Worm (Caenorhabditis elegans): Measurements from ENCODE around the gene F12E12.6.
A peak's percentile ranks its signal among the peaks of the same experiment; 100 is the strongest.

The F12E12.6 gene

ce11 chrII:3736893-3737375 is at the start of gene F12E12.6:
F12E12.6 (minus strand) TSS chrII:3736943.
- TF ChIP-seq lin-11 (tag; optimal IDR thresholded peaks at IDR 0.05) = no peak
- TF ChIP-seq pha-4 (tag; optimal IDR thresholded peaks at IDR 0.05) = no peak
- no peak for TF ChIP-seq ceh-6 (GFP tag; optimal IDR thresholded peaks at IDR 0.05)
- no peak for TF ChIP-seq tbx-2 (tag; optimal IDR thresholded peaks at IDR 0.05)
- TF ChIP-seq pag-3 (tag; optimal IDR thresholded peaks at IDR 0.05; ENCODE audit: borderline replicate concordance) = no peak
- no peak for TF ChIP-seq dve-1 (tag; optimal IDR thresholded peaks at IDR 0.05)
- no peak for TF ChIP-seq lim-6 (tag; optimal IDR thresholded peaks at IDR 0.05)
- TF ChIP-seq hlh-8 (tag; optimal IDR thresholded peaks at IDR 0.05) = no peak
- no peak for TF ChIP-seq hlh-6 (tag; optimal IDR thresholded peaks at IDR 0.05)
- no peak for TF ChIP-seq ahr-1 (tag; optimal IDR thresholded peaks at IDR 0.05)

DNA sequence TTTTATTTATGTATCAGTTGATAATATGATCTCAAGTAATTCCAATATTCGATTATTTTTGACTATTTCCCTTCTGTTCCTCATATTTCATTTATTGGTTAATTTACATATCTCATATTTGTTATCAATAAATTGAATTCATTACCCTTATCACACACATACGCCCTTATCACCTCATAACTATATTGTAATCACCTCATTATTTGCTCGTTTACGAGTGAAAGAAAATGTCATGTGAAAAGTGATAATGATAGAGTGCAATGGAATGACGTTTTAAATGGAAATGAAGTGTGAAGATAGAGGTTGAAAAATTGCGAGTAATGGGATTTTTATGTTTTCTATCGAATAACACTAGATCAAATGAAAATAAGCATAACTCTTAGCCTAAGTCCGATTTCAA is 49.8 kb upstream of the F12E12.6 start:
- TF ChIP-seq pqm-1 (tag; optimal IDR thresholded peaks at IDR 0.05) = peak; percentile 53
- TF ChIP-seq elt-2 (tag; optimal IDR thresholded peaks at IDR 0.05) = peak; percentile 99
- no peak for TF ChIP-seq pros-1 (tag; optimal IDR thresholded peaks at IDR 0.05)

ce11 chrII:3785756-3786155 is 49.0 kb upstream of the F12E12.6 start:
- no peak for TF ChIP-seq fkh-6 (tag; optimal IDR thresholded peaks at IDR 0.05)
- TF ChIP-seq ztf-16 (tag; optimal IDR thresholded peaks at IDR 0.05) = no peak
- no peak for TF ChIP-seq zip-5 (tag; optimal IDR thresholded peaks at IDR 0.05)
- no peak for TF ChIP-seq ceh-6 (GFP tag; optimal IDR thresholded peaks at IDR 0.05)
- no peak for TF ChIP-seq ets-4 (tag; optimal IDR thresholded peaks at IDR 0.05)
- no peak for TF ChIP-seq unc-86 (tag; optimal IDR thresholded peaks at IDR 0.05)
- no peak for TF ChIP-seq ceh-34 (tag; optimal IDR thresholded peaks at IDR 0.05)
- no peak for TF ChIP-seq eyg-1 (tag; optimal IDR thresholded peaks at IDR 0.05)
- TF ChIP-seq elt-2 (tag; optimal IDR thresholded peaks at IDR 0.05) = no peak
- no peak for TF ChIP-seq pax-1 (tag; optimal IDR thresholded peaks at IDR 0.05)
- no peak for TF ChIP-seq unc-55 (GFP tag; optimal IDR thresholded peaks at IDR 0.05)
- TF ChIP-seq pat-9 (tag; optimal IDR thresholded peaks at IDR 0.05) = no peak
- TF ChIP-seq lin-11 (tag; optimal IDR thresholded peaks at IDR 0.05) = no peak
- no peak for TF ChIP-seq nhr-232 (tag; optimal IDR thresholded peaks at IDR 0.05)
- TF ChIP-seq tbx-7 (tag; optimal IDR thresholded peaks at IDR 0.05) = no peak
- no peak for TF ChIP-seq sox-4 (tag; optimal IDR thresholded peaks at IDR 0.05)
- no peak for TF ChIP-seq rnt-1 (tag; optimal IDR thresholded peaks at IDR 0.05)
- no peak for TF ChIP-seq ceh-18 (tag; optimal IDR thresholded peaks at IDR 0.05)

DNA sequence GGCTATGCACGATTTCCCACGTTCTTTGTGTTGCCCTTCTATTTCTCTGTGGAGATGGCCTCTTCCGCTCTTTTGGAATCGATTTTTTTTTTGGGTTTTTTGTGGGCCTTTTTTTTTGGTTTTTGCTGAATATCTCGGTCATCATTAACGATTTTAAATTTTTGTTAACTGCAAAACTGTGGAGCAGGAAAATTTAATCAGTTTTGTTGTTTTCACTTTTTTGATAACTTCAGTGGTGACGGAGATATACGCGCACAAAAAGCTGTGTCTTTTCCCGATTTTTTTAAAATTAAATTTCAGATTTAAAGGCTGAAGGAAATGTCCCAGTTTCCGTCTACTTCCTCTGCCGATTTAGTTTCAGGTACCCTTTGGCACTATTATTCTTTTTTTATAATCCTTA is 48.5 kb upstream of the F12E12.6 start, which contains the start of gene T24E12.1:
TSS of gene T24E12.1 (plus strand) at position 301 of the 400 bp plus-strand sequence.
- TF ChIP-seq ref-2 (tag; optimal IDR thresholded peaks at IDR 0.05) (no peak), hlh-15 (tag; optimal IDR thresholded peaks at IDR 0.05) (no peak)

- no peak for TF ChIP-seq pag-3 (tag; optimal IDR thresholded peaks at IDR 0.05; ENCODE audit: borderline replicate concordance)
- TF ChIP-seq unc-3 (GFP tag; conservative IDR thresholded peaks at IDR 0.05) = no peak
- TF ChIP-seq unc-3 (tag; optimal IDR thresholded peaks at IDR 0.05) = no peak
These were observed 45.7 kb upstream of the F12E12.6 start, which contains the start of gene T24E12.2 for ce11 chrII:3782309-3783000. T24E12.2 (plus strand) TSS chrII:3782950.

- TF ChIP-seq ceh-31 (tag; optimal IDR thresholded peaks at IDR 0.05) = no peak
- no peak for TF ChIP-seq sdc-2 (tag; optimal IDR thresholded peaks at IDR 0.05)
- TF ChIP-seq Y22D7AL.16 (tag; optimal IDR thresholded peaks at IDR 0.05) = no peak
- TF ChIP-seq pag-3 (tag; optimal IDR thresholded peaks at IDR 0.05; ENCODE audit: borderline replicate concordance) = no peak
- TF ChIP-seq ahr-1 (tag; optimal IDR thresholded peaks at IDR 0.05) = no peak
- TF ChIP-seq ceh-24 (tag; optimal IDR thresholded peaks at IDR 0.05) = no peak
- no peak for TF ChIP-seq npax-4 (tag; optimal IDR thresholded peaks at IDR 0.05)
- TF ChIP-seq fkh-6 (tag; optimal IDR thresholded peaks at IDR 0.05) = no peak
- no peak for TF ChIP-seq hlh-8 (tag; optimal IDR thresholded peaks at IDR 0.05)
- TF ChIP-seq che-1 (tag; optimal IDR thresholded peaks at IDR 0.05) = no peak
- no peak for TF ChIP-seq fkh-10 (GFP tag; optimal IDR thresholded peaks at IDR 0.05)
- TF ChIP-seq ceh-2 (tag; optimal IDR thresholded peaks at IDR 0.05) = no peak
- no peak for TF ChIP-seq ets-4 (tag; optimal IDR thresholded peaks at IDR 0.05)
These were observed 44.5 kb upstream of the F12E12.6 start for ce11 chrII:3781238-3781637.
